Fruit fly (Drosophila melanogaster): Measurements from ENCODE around the gene CG14971.

DNA sequence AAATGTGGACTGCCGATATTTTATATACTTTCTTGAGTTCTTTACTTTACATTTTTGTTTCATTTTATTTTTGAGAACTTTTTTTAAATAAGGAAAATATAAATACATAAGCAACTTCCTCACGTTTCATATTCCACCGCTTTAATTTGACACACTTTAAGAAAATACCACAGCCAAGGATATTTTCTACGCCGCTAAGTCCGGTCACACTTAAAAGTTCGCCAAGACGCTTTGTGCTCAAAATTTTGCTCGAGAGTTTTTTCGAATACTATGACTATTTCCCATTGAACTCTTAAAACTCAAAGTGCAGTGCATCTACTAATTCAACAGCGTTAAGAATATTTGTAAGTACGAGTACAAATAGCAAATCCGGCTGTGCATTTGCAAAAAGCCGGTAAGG, 10.0 kb downstream of the CG14971 start, which contains the start of the genes CG46463 and armi:
- no peak for TF ChIP-seq ovo (GFP tag; optimal IDR thresholded peaks at IDR 0.05)
- TF ChIP-seq toe (GFP tag; optimal IDR thresholded peaks at IDR 0.05): no peak
- no peak for TF ChIP-seq CG1620 (GFP tag; optimal IDR thresholded peaks at IDR 0.05)
